Fruit fly (Drosophila melanogaster) whole organism, embryonic: ENCODE data around the gene MsR1.

ENCODE experiments used
- Abd-B ChIP-seq: fragments of 200-800 bp; sonication (Bioruptor generic); optimal IDR thresholded peaks from 2 replicates; lab custom pipeline; 2018; ENCODE audit warnings: missing biosample characterization, mild to moderate bottlenecking, missing genetic modification characterization, moderate library complexity
- Atf3 ChIP-seq: fragments of 200-800 bp; sonication (Bioruptor generic); optimal IDR thresholded peaks from 3 replicates; lab custom pipeline; 2016; ENCODE audit warnings: missing biosample characterization, missing genetic modification characterization
- Bdp1 ChIP-seq: fragments of 200-800 bp; sonication (Bioruptor generic); optimal IDR thresholded peaks from 3 replicates; lab custom pipeline; 2016; ENCODE audit warnings: missing biosample characterization, missing genetic modification characterization
- CG11456 ChIP-seq: fragments of 200-800 bp; sonication (Bioruptor generic); IDR thresholded peaks from 3 replicates; pipeline ENCODE4 v1.3.6; 2022; ENCODE audit warnings: missing biosample characterization, missing genetic modification characterization
- CG11560 ChIP-seq: fragments of 200-800 bp; sonication (Bioruptor generic); IDR thresholded peaks from 3 replicates; pipeline ENCODE4 v1.3.6; 2022; ENCODE audit warnings: missing biosample characterization, missing genetic modification characterization
- CG12155 ChIP-seq: fragments of 200-800 bp; sonication (Bioruptor generic); optimal IDR thresholded peaks from 3 replicates; lab custom pipeline; 2016; ENCODE audit warnings: missing biosample characterization, missing genetic modification characterization
- CG13424 ChIP-seq: fragments of 200-800 bp; sonication (Bioruptor generic); optimal IDR thresholded peaks from 2 replicates; lab custom pipeline; 2019; ENCODE audit warnings: missing biosample characterization, mild to moderate bottlenecking, missing genetic modification characterization, moderate library complexity
- CG14050 ChIP-seq: fragments of 200-800 bp; sonication (Bioruptor generic); IDR thresholded peaks from 3 replicates; pipeline ENCODE4 v1.3.6; 2022; ENCODE audit warnings: missing biosample characterization, missing genetic modification characterization
- CG1602 ChIP-seq: fragments of 200-800 bp; sonication (Bioruptor generic); optimal IDR thresholded peaks from 3 replicates; lab custom pipeline; 2016; ENCODE audit warnings: missing biosample characterization, missing genetic modification characterization
- CG6765 ChIP-seq: fragments of 200-800 bp; sonication (Bioruptor generic); optimal IDR thresholded peaks from 3 replicates; lab custom pipeline; 2017; ENCODE audit warnings: missing biosample characterization, mild to moderate bottlenecking, missing genetic modification characterization
- CG9437 ChIP-seq: fragments of 200-800 bp; sonication (Bioruptor generic); optimal IDR thresholded peaks from 2 replicates; lab custom pipeline; 2018; ENCODE audit warnings: missing biosample characterization, mild to moderate bottlenecking, missing genetic modification characterization
- Chrac-16 ChIP-seq: fragments of 200-800 bp; sonication (Bioruptor generic); optimal IDR thresholded peaks from 3 replicates; lab custom pipeline; 2016; ENCODE audit warnings: missing biosample characterization, missing genetic modification characterization
- E2f2 ChIP-seq: fragments of 200-800 bp; sonication (Bioruptor generic); IDR thresholded peaks from 2 replicates; pipeline ENCODE4 v1.3.6; 2022; ENCODE audit warnings: missing biosample characterization, missing genetic modification characterization
- Fer1 ChIP-seq: fragments of 200-800 bp; sonication (Bioruptor generic); optimal IDR thresholded peaks from 2 replicates; lab custom pipeline; 2017; ENCODE audit warnings: missing biosample characterization, mild to moderate bottlenecking, missing genetic modification characterization
- Hey ChIP-seq: fragments of 200-800 bp; sonication (Bioruptor generic); optimal IDR thresholded peaks from 3 replicates; lab custom pipeline; 2018; ENCODE audit warnings: missing biosample characterization, mild to moderate bottlenecking, missing genetic modification characterization
- NFAT ChIP-seq: fragments of 200-800 bp; sonication (Bioruptor generic); IDR thresholded peaks from 2 replicates; pipeline ENCODE4 v1.3.6; 2022; ENCODE audit warnings: missing biosample characterization, missing genetic modification characterization
- Rx ChIP-seq: fragments of 200-800 bp; sonication (Bioruptor generic); IDR thresholded peaks from 2 replicates; pipeline ENCODE4 v1.3.6; 2022; ENCODE audit warnings: missing biosample characterization, missing genetic modification characterization
- Sry-δ ChIP-seq: fragments of 200-800 bp; sonication (Bioruptor generic); optimal IDR thresholded peaks from 2 replicates; lab custom pipeline; 2016; ENCODE audit warnings: missing biosample characterization, missing genetic modification characterization
- Trl ChIP-seq, 3 experiments: fragments of >200 bp in 2 of 3; fragments of 200-800 bp in 1 of 3; sonication (Bioruptor generic) in 1 of 3; optimal IDR thresholded peaks; 2 replicates in 1 of 3; 3 replicates in 2 of 3; lab custom pipeline; 2016 to 2017; ENCODE audit warnings: missing biosample characterization in 1 of 3, missing genetic modification characterization in 1 of 3
- Vsx1 ChIP-seq: fragments of 200-800 bp; sonication (Bioruptor generic); optimal IDR thresholded peaks from 2 replicates; lab custom pipeline; 2017; ENCODE audit warnings: missing biosample characterization, mild to moderate bottlenecking, missing genetic modification characterization, missing genetic modification reagents
- ap ChIP-seq: fragments of 200-800 bp; sonication (Bioruptor generic); IDR thresholded peaks from 2 replicates; pipeline ENCODE4 v1.3.6; 2022; ENCODE audit warnings: missing biosample characterization, missing genetic modification characterization
- ase ChIP-seq: fragments of 200-800 bp; sonication (Bioruptor generic); IDR thresholded peaks from 3 replicates; pipeline ENCODE4 v1.3.6; 2022; ENCODE audit warnings: missing biosample characterization, missing genetic modification characterization
- cg ChIP-seq: fragments of 200-800 bp; sonication (Bioruptor generic); optimal IDR thresholded peaks from 3 replicates; lab custom pipeline; 2019; ENCODE audit warnings: missing biosample characterization, mild to moderate bottlenecking, missing genetic modification characterization, moderate library complexity
- crc ChIP-seq: fragments of 200-800 bp; sonication (Bioruptor generic); optimal IDR thresholded peaks from 2 replicates; lab custom pipeline; 2016; ENCODE audit warnings: missing biosample characterization, missing genetic modification characterization
- emc ChIP-seq: fragments of 200-800 bp; sonication (Bioruptor generic); optimal IDR thresholded peaks from 2 replicates; lab custom pipeline; 2016; ENCODE audit warnings: missing biosample characterization, missing genetic modification characterization
- hb ChIP-seq: fragments of 200-800 bp; sonication (Bioruptor generic); IDR thresholded peaks from 3 replicates; pipeline ENCODE4 v1.3.6; 2022; ENCODE audit warnings: missing biosample characterization, missing genetic modification characterization; ENCODE audit not compliant: partially characterized antibody
- hbn ChIP-seq: fragments of 200-800 bp; sonication (Bioruptor generic); IDR thresholded peaks from 2 replicates; pipeline ENCODE4 v1.3.6; 2022; ENCODE audit warnings: missing biosample characterization, missing genetic modification characterization; ENCODE audit not compliant: partially characterized antibody
- her ChIP-seq: fragments of 200-800 bp; sonication (Bioruptor generic); optimal IDR thresholded peaks from 2 replicates; lab custom pipeline; 2016; ENCODE audit warnings: missing biosample characterization, missing genetic modification characterization
- pfk ChIP-seq: fragments of 200-800 bp; sonication (Bioruptor generic); optimal IDR thresholded peaks from 2 replicates; lab custom pipeline; 2018; ENCODE audit warnings: missing biosample characterization, mild to moderate bottlenecking, missing genetic modification characterization, moderate library complexity
- sim ChIP-seq: fragments of 200-800 bp; sonication (Bioruptor generic); IDR thresholded peaks from 2 replicates; pipeline ENCODE4 v1.3.6; 2022; ENCODE audit warnings: missing biosample characterization, missing genetic modification characterization
- so ChIP-seq: fragments of 200-800 bp; sonication (Bioruptor generic); IDR thresholded peaks from 3 replicates; pipeline ENCODE4 v1.3.6; 2022; ENCODE audit warnings: missing biosample characterization, missing genetic modification characterization
- tna ChIP-seq: fragments of 200-800 bp; sonication (Bioruptor generic); IDR thresholded peaks from 2 replicates; pipeline ENCODE4 v1.3.6; 2022; ENCODE audit warnings: missing biosample characterization, missing genetic modification characterization; ENCODE audit not compliant: partially characterized antibody
- trh ChIP-seq: fragments of 200-800 bp; sonication (Bioruptor generic); optimal IDR thresholded peaks from 2 replicates; lab custom pipeline; 2016; ENCODE audit warnings: missing biosample characterization, missing genetic modification characterization
- ttk ChIP-seq: fragments of 200-800 bp; sonication (Bioruptor generic); IDR thresholded peaks from 2 replicates; pipeline ENCODE4 v2.1.2; 2022; ENCODE audit warnings: missing biosample characterization, missing genetic modification characterization
- unpg ChIP-seq: fragments of 200-800 bp; sonication (Bioruptor generic); optimal IDR thresholded peaks from 3 replicates; lab custom pipeline; 2018; ENCODE audit warnings: missing biosample characterization, mild to moderate bottlenecking, missing genetic modification characterization, moderate library complexity
- usp ChIP-seq: fragments of >200 bp; optimal IDR thresholded peaks from 2 replicates; lab custom pipeline; 2017; ENCODE audit warnings: missing biosample characterization, missing genetic modification characterization
- vvl ChIP-seq: fragments of 200-800 bp; sonication (Bioruptor generic); IDR thresholded peaks from 2 replicates; pipeline ENCODE4 v1.3.6; 2022; ENCODE audit warnings: missing biosample characterization, missing genetic modification characterization
- yki ChIP-seq: fragments of >200 bp; optimal IDR thresholded peaks from 3 replicates; lab custom pipeline; 2018
- zfh1 ChIP-seq: fragments of 200-800 bp; sonication (Bioruptor generic); IDR thresholded peaks from 3 replicates; pipeline ENCODE4 v1.3.6; 2022; ENCODE audit warnings: missing biosample characterization, missing genetic modification characterization

The MsR1 gene

DNA sequence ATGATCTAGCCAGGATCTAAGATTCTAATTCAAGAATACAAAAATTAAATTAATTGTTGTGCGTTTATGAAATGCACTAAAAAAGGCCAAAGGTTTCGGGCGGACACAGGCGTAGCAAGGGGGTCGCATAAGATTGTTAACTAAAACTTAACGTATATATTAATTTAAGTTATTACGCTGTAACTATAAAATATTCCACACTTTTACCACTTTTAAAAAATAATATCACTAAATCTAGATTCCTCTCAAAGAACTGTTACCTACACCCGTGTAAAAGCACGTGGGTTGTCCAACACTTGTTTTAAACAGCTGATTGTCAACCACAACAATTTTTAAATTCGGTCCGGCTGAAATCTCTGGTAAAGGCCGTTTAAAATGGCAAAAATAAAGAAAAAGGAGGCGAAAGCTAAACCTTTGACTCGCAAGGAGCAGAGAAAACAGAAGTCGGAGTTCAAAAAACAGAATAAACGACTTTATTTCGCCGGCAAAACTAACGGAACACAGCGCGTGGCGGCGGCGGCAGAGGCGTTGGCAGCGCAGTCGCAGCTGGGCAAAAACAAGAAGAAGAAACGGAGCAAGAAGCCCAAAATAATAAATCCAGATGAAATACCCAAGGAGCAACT, 51.0 kb downstream of the MsR1 start, which contains the start of the genes mRpL23 and CG9004 (continued):
- TF ChIP-seq so (GFP tag; lab: Robert Waterston, UW), result peak; percentile 99
- TF ChIP-seq CG12155 (GFP tag; lab: Kevin White, UChicago), result peak; percentile 99
- TF ChIP-seq CG13424 (tag; lab: Kevin White, UChicago), result peak; percentile 99
- peak; percentile 95 for TF ChIP-seq CG11560 (tag; lab: Robert Waterston, UW)
- TF ChIP-seq her (GFP tag; lab: Kevin White, UChicago), result peak; percentile 94
- peak; percentile 100 for TF ChIP-seq ase (GFP tag; lab: Robert Waterston, UW)
- TF ChIP-seq emc (GFP tag; lab: Kevin White, UChicago), result peak; percentile 97
- TF ChIP-seq Chrac-16 (GFP tag; lab: Kevin White, UChicago), result peak; percentile 99
- TF ChIP-seq unpg, result peak; percentile 99
- no peak for TF ChIP-seq cg
- peak; percentile 99 for TF ChIP-seq trh (GFP tag; lab: Kevin White, UChicago)
- peak; percentile 94 for TF ChIP-seq Bdp1
- TF ChIP-seq CG11456 (GFP tag; lab: Robert Waterston, UW), result peak; percentile 100
- TF ChIP-seq Fer1 (GFP tag; lab: Kevin White, UChicago), result peak; percentile 98
- peak; percentile 100 for TF ChIP-seq CG1602 (GFP tag; lab: Kevin White, UChicago)
- TF ChIP-seq CG9437 (GFP tag; lab: Kevin White, UChicago), result peak; percentile 94
- TF ChIP-seq hb (GFP tag; lab: Robert Waterston, UW), result no peak
- TF ChIP-seq zfh1 (GFP tag; lab: Robert Waterston, UW), result peak; percentile 100
- peak; percentile 43; the same call in 1 of the 2 replicates for TF ChIP-seq hbn (GFP tag; lab: Robert Waterston, UW)
- TF ChIP-seq NFAT (GFP tag; lab: Robert Waterston, UW), result peak; percentile 100
- peak; percentile 99 for TF ChIP-seq Abd-B (GFP tag; lab: Kevin White, UChicago)
- TF ChIP-seq Vsx1 (GFP tag; lab: Kevin White, UChicago), result peak; percentile 96
- peak; percentile 72 for TF ChIP-seq pfk (GFP tag; lab: Kevin White, UChicago)
- no peak for TF ChIP-seq usp
- peak; percentile 98 for TF ChIP-seq sim (GFP tag; lab: Robert Waterston, UW)
- peak; percentile 97 for TF ChIP-seq crc (GFP tag; lab: Kevin White, UChicago)
- TF ChIP-seq tna (GFP tag; lab: Robert Waterston, UW), result no peak
- TF ChIP-seq vvl (GFP tag; lab: Robert Waterston, UW), result peak; percentile 100
- peak; percentile 94 for TF ChIP-seq Hey (tag; lab: Kevin White, UChicago)
- peak; percentile 98 for TF ChIP-seq Atf3 (GFP tag; lab: Kevin White, UChicago)
- TF ChIP-seq E2f2 (GFP tag; lab: Robert Waterston, UW), result peak; percentile 92
- TF ChIP-seq Trl (optimal IDR thresholded peaks at IDR 0.05; lab: Kevin White, UChicago), result no peak
- TF ChIP-seq Trl (GFP tag; optimal IDR thresholded peaks at IDR 0.05; lab: Kevin White, UChicago), result peak; percentile 99
- peak; percentile 99 for TF ChIP-seq CG14050
- peak; percentile 99 for TF ChIP-seq ap (GFP tag; lab: Robert Waterston, UW)
- no peak for TF ChIP-seq yki (lab: Kevin White, UChicago)
- TF ChIP-seq CG6765 (GFP tag; lab: Kevin White, UChicago), result peak; percentile 97
- TF ChIP-seq Sry-δ (GFP tag; lab: Kevin White, UChicago), result peak; percentile 78
- TF ChIP-seq Rx, result peak; percentile 100
- TF ChIP-seq ttk (GFP tag; lab: Robert Waterston, UW), result peak; percentile 100
